Worm (Caenorhabditis elegans) whole organism, L4 larva: Measurements from ENCODE around the gene T24D8.6.

Experiments
- Y75B8A.6 ChIP-seq: fragments of 200-800 bp; sonication (Bioruptor generic); IDR thresholded peaks from 2 replicates; pipeline ENCODE4 v1.3.6; 2022; ENCODE audit warnings: missing genetic modification reagents, missing genetic modification characterization, missing compliant biosample characterization
- ZK546.5 ChIP-seq, 2 experiments: sonication (generic microtip); optimal IDR thresholded peaks; 2 replicates each; lab custom pipeline; 2017; ENCODE audit warnings: missing biosample characterization in 2 of 2, missing genetic modification characterization in 2 of 2
- mdl-1 ChIP-seq, 2 experiments: fragments of 150-350 bp in 1 of 2; sonication (generic microtip) in 1 of 2; optimal IDR thresholded peaks; 2 replicates each; lab custom pipeline; 2014 to 2017; ENCODE audit warnings: missing biosample characterization in 2 of 2, missing genetic modification characterization in 2 of 2
- nhr-10 ChIP-seq: fragments of 150-350 bp; optimal IDR thresholded peaks from 2 replicates; lab custom pipeline; 2014; ENCODE audit warnings: missing biosample characterization, missing genetic modification characterization
- nhr-42 ChIP-seq: fragments of 200-800 bp; sonication (Bioruptor generic); IDR thresholded peaks from 2 replicates; pipeline ENCODE4 v1.3.6; 2022; ENCODE audit warnings: missing genetic modification characterization, missing compliant biosample characterization
- unc-62 ChIP-seq, 3 experiments: fragments of 150-350 bp in 1 of 3; sonication (generic microtip); optimal IDR thresholded peaks in 2 of 3; peaks in 1 of 3; 1 replicate in 1 of 3; 2 replicates in 2 of 3; lab custom pipeline; 2014 to 2017; ENCODE audit warnings: missing biosample characterization in 3 of 3, missing genetic modification characterization in 3 of 3, missing genetic modification reagents in 3 of 3, missing genotype in 1 of 3
- ztf-11 ChIP-seq: fragments of 150-350 bp; optimal IDR thresholded peaks from 2 replicates; lab custom pipeline; 2014; ENCODE audit warnings: missing biosample characterization, missing genetic modification characterization

- TF ChIP-seq Y75B8A.6 (GFP tag; lab: Robert Waterston, UW), result no peak
- no peak for TF ChIP-seq mdl-1 (tag; optimal IDR thresholded peaks at IDR 0.05; lab: Kevin White, UChicago)
- TF ChIP-seq nhr-10 (tag; lab: Kevin White, UChicago), result no peak
- TF ChIP-seq unc-62 (GFP tag; optimal IDR thresholded peaks at IDR 0.05 in 1 of 2; lab: Kevin White, UChicago), result no peak
- no peak for TF ChIP-seq unc-62 (tag; optimal IDR thresholded peaks at IDR 0.05; lab: Kevin White, UChicago)
- no peak for TF ChIP-seq nhr-42 (GFP tag; lab: Robert Waterston, UW)
- no peak for TF ChIP-seq ztf-11 (tag; lab: Kevin White, UChicago)
- no peak for TF ChIP-seq ZK546.5 (tag; optimal IDR thresholded peaks at IDR 0.05; lab: Kevin White, UChicago)
Measured at ce11 chrX:2344104-2344503, 21.7 kb downstream of the T24D8.6 start.
